Fruit fly (Drosophila melanogaster) whole organism, embryonic: Measurements from ENCODE around the gene Herc4.

ENCODE experiments used
- ATbp ChIP-seq: fragments of 200-800 bp; sonication (Bioruptor generic); optimal IDR thresholded peaks from 2 replicates; lab custom pipeline; 2017; ENCODE audit warnings: missing biosample characterization, mild to moderate bottlenecking, missing genetic modification characterization, missing genetic modification reagents
- CG10147 ChIP-seq: fragments of 200-800 bp; sonication (Bioruptor generic); optimal IDR thresholded peaks from 2 replicates; lab custom pipeline; 2019; ENCODE audit warnings: missing biosample characterization, mild to moderate bottlenecking, missing genetic modification characterization, moderate library complexity
- CG10543 ChIP-seq: fragments of 200-800 bp; sonication (Bioruptor generic); optimal IDR thresholded peaks from 3 replicates; lab custom pipeline; 2017; ENCODE audit warnings: missing biosample characterization, mild to moderate bottlenecking, missing genetic modification characterization, moderate library complexity
- CG11085 ChIP-seq: fragments of 200-800 bp; sonication (Bioruptor generic); IDR thresholded peaks from 2 replicates; pipeline ENCODE4 v1.3.6; 2022; ENCODE audit warnings: missing biosample characterization, missing genetic modification characterization
- CG11398 ChIP-seq: fragments of 200-800 bp; sonication (Bioruptor generic); optimal IDR thresholded peaks from 2 replicates; lab custom pipeline; 2016; ENCODE audit warnings: missing biosample characterization, missing genetic modification characterization
- CG11560 ChIP-seq: fragments of 200-800 bp; sonication (Bioruptor generic); IDR thresholded peaks from 3 replicates; pipeline ENCODE4 v1.3.6; 2022; ENCODE audit warnings: missing biosample characterization, missing genetic modification characterization
- CG12155 ChIP-seq: fragments of 200-800 bp; sonication (Bioruptor generic); optimal IDR thresholded peaks from 3 replicates; lab custom pipeline; 2016; ENCODE audit warnings: missing biosample characterization, missing genetic modification characterization
- CG12391 ChIP-seq: fragments of 200-800 bp; sonication (Bioruptor generic); optimal IDR thresholded peaks from 3 replicates; lab custom pipeline; 2018; ENCODE audit warnings: missing biosample characterization, mild to moderate bottlenecking, missing genetic modification characterization, moderate library complexity
- CG12769 ChIP-seq: fragments of 200-800 bp; sonication (Bioruptor generic); optimal IDR thresholded peaks from 2 replicates; lab custom pipeline; 2019; ENCODE audit warnings: missing biosample characterization, mild to moderate bottlenecking, missing genetic modification characterization, moderate library complexity
- CG14014 ChIP-seq: fragments of 200-800 bp; sonication (Bioruptor generic); IDR thresholded peaks from 2 replicates; pipeline ENCODE4 v1.3.6; 2022; ENCODE audit warnings: missing biosample characterization, missing genetic modification characterization
- CG14441 ChIP-seq: fragments of 200-800 bp; sonication (Bioruptor generic); IDR thresholded peaks from 2 replicates; pipeline ENCODE4 v1.3.6; 2022; ENCODE audit warnings: missing biosample characterization, missing genetic modification characterization
- CG14667 ChIP-seq: fragments of 200-800 bp; sonication (Bioruptor generic); IDR thresholded peaks from 2 replicates; pipeline ENCODE4 v1.3.6; 2022; ENCODE audit warnings: missing biosample characterization, missing genetic modification characterization
- CG15601 ChIP-seq: fragments of 200-800 bp; sonication (Bioruptor generic); optimal IDR thresholded peaks from 3 replicates; lab custom pipeline; 2019; ENCODE audit warnings: missing biosample characterization, mild to moderate bottlenecking, missing genetic modification characterization, moderate library complexity
- CG17328 ChIP-seq: fragments of 200-800 bp; sonication (Bioruptor generic); IDR thresholded peaks from 2 replicates; pipeline ENCODE4 v1.3.6; 2022; ENCODE audit warnings: missing biosample characterization, missing genetic modification characterization
- CG18262 ChIP-seq: fragments of 200-800 bp; optimal IDR thresholded peaks from 3 replicates; lab custom pipeline; 2019; ENCODE audit warnings: missing biosample characterization, mild to moderate bottlenecking, missing genetic modification characterization, moderate library complexity
- CG31224 ChIP-seq: fragments of 200-800 bp; sonication (Bioruptor generic); IDR thresholded peaks from 2 replicates; pipeline ENCODE4 v1.3.6; 2022; ENCODE audit warnings: missing biosample characterization, missing genetic modification characterization
- CG3163 ChIP-seq: fragments of 200-800 bp; sonication (Bioruptor generic); optimal IDR thresholded peaks from 3 replicates; lab custom pipeline; 2016; ENCODE audit warnings: missing biosample characterization, missing genetic modification characterization
- CG34224 ChIP-seq: fragments of 200-800 bp; sonication (Bioruptor generic); IDR thresholded peaks from 3 replicates; pipeline ENCODE4 v1.3.6; 2022; ENCODE audit warnings: missing biosample characterization, missing genetic modification characterization; ENCODE audit not compliant: partially characterized antibody
- CG3838 ChIP-seq: fragments of 200-800 bp; sonication (Bioruptor generic); optimal IDR thresholded peaks from 3 replicates; lab custom pipeline; 2016; ENCODE audit warnings: missing biosample characterization, missing genetic modification characterization
- CG3847 ChIP-seq: fragments of 200-800 bp; sonication (Bioruptor generic); IDR thresholded peaks from 2 replicates; pipeline ENCODE4 v1.3.6; 2022; ENCODE audit warnings: missing biosample characterization, missing genetic modification characterization
- CG4854 ChIP-seq: fragments of 200-800 bp; sonication (Bioruptor generic); optimal IDR thresholded peaks from 2 replicates; lab custom pipeline; 2016; ENCODE audit warnings: missing biosample characterization, missing genetic modification characterization, inconsistent platforms
- CG8089 ChIP-seq: fragments of 200-800 bp; sonication (Bioruptor generic); optimal IDR thresholded peaks from 3 replicates; lab custom pipeline; 2016; ENCODE audit warnings: missing biosample characterization, missing genetic modification characterization
- CG8290 ChIP-seq, 3 experiments: fragments of 200-800 bp; sonication (Bioruptor generic); optimal IDR thresholded peaks; 2 replicates each; lab custom pipeline; 2016 to 2019; ENCODE audit warnings: missing biosample characterization in 3 of 3, missing genetic modification characterization in 3 of 3, mild to moderate bottlenecking in 2 of 3, moderate library complexity in 1 of 3
- Chrac-16 ChIP-seq: fragments of 200-800 bp; sonication (Bioruptor generic); optimal IDR thresholded peaks from 3 replicates; lab custom pipeline; 2016; ENCODE audit warnings: missing biosample characterization, missing genetic modification characterization
- CoRest ChIP-seq: fragments of 200-800 bp; sonication (Bioruptor generic); optimal IDR thresholded peaks from 3 replicates; lab custom pipeline; 2018; ENCODE audit warnings: missing biosample characterization, mild to moderate bottlenecking, missing genetic modification characterization, moderate library complexity
- Dip2 ChIP-seq: fragments of 200-800 bp; sonication (Bioruptor generic); IDR thresholded peaks from 2 replicates; pipeline ENCODE4 v1.3.6; 2022; ENCODE audit warnings: missing biosample characterization, missing genetic modification characterization
- Dref ChIP-seq: fragments of 200-800 bp; sonication (Bioruptor generic); IDR thresholded peaks from 2 replicates; pipeline ENCODE4 v1.3.6; 2022; ENCODE audit warnings: missing biosample characterization, missing genetic modification characterization
- HLH3B ChIP-seq: fragments of 200-800 bp; sonication (Bioruptor generic); IDR thresholded peaks from 2 replicates; pipeline ENCODE4 v1.3.6; 2022; ENCODE audit warnings: missing biosample characterization, missing genetic modification characterization
- Hey ChIP-seq: fragments of 200-800 bp; sonication (Bioruptor generic); optimal IDR thresholded peaks from 3 replicates; lab custom pipeline; 2018; ENCODE audit warnings: missing biosample characterization, mild to moderate bottlenecking, missing genetic modification characterization
- HmgZ ChIP-seq: fragments of 200-800 bp; sonication (Bioruptor generic); optimal IDR thresholded peaks from 2 replicates; lab custom pipeline; 2018; ENCODE audit warnings: missing biosample characterization, mild to moderate bottlenecking, missing genetic modification characterization
- Nf-YC ChIP-seq: fragments of 200-800 bp; optimal IDR thresholded peaks from 3 replicates; lab custom pipeline; 2019; ENCODE audit warnings: missing biosample characterization, mild to moderate bottlenecking, missing genetic modification characterization, moderate library complexity
- Oaz ChIP-seq: fragments of 200-800 bp; sonication (Bioruptor generic); IDR thresholded peaks from 2 replicates; pipeline ENCODE4 v1.3.6; 2022; ENCODE audit warnings: missing biosample characterization, missing genetic modification characterization
- Rx ChIP-seq: fragments of 200-800 bp; sonication (Bioruptor generic); IDR thresholded peaks from 2 replicates; pipeline ENCODE4 v1.3.6; 2022; ENCODE audit warnings: missing biosample characterization, missing genetic modification characterization
- Xbp1 ChIP-seq: fragments of 200-800 bp; sonication (Bioruptor generic); optimal IDR thresholded peaks from 3 replicates; lab custom pipeline; 2016; ENCODE audit warnings: missing biosample characterization, mild to moderate bottlenecking, missing genetic modification characterization
- ase ChIP-seq: fragments of 200-800 bp; sonication (Bioruptor generic); IDR thresholded peaks from 3 replicates; pipeline ENCODE4 v1.3.6; 2022; ENCODE audit warnings: missing biosample characterization, missing genetic modification characterization
- bigmax ChIP-seq: fragments of 200-800 bp; sonication (Bioruptor generic); optimal IDR thresholded peaks from 2 replicates; lab custom pipeline; 2018; ENCODE audit warnings: missing biosample characterization, mild to moderate bottlenecking, missing genetic modification characterization
- dimm ChIP-seq: fragments of 200-800 bp; sonication (Bioruptor generic); IDR thresholded peaks from 2 replicates; pipeline ENCODE4 v1.3.6; 2022; ENCODE audit warnings: missing biosample characterization, missing genetic modification characterization
- dmrt11E ChIP-seq: fragments of 200-800 bp; sonication (Bioruptor generic); optimal IDR thresholded peaks from 3 replicates; lab custom pipeline; 2018; ENCODE audit warnings: missing biosample characterization, mild to moderate bottlenecking, missing genetic modification characterization, moderate library complexity
- en ChIP-seq: fragments of 200-800 bp; sonication (Bioruptor generic); optimal IDR thresholded peaks from 2 replicates; lab custom pipeline; 2016; ENCODE audit warnings: missing biosample characterization, missing genetic modification characterization
- exex ChIP-seq: fragments of 200-800 bp; sonication (Bioruptor generic); optimal IDR thresholded peaks from 4 replicates; lab custom pipeline; 2018; ENCODE audit warnings: missing biosample characterization, mild to moderate bottlenecking, missing genetic modification characterization, moderate library complexity
- fu2 ChIP-seq: fragments of 200-800 bp; sonication (Bioruptor generic); optimal IDR thresholded peaks from 2 replicates; lab custom pipeline; 2016; ENCODE audit warnings: missing biosample characterization, missing genetic modification characterization
- gfzf ChIP-seq: fragments of 200-800 bp; sonication (Bioruptor generic); optimal IDR thresholded peaks from 2 replicates; lab custom pipeline; 2016; ENCODE audit warnings: missing biosample characterization, mild to moderate bottlenecking, missing genetic modification characterization, moderate library complexity
- jigr1 ChIP-seq: fragments of 200-800 bp; sonication (Bioruptor generic); IDR thresholded peaks from 3 replicates; pipeline ENCODE4 v1.3.6; 2022; ENCODE audit warnings: missing biosample characterization, missing genetic modification characterization
- nom ChIP-seq: fragments of 200-800 bp; sonication (Bioruptor generic); optimal IDR thresholded peaks from 2 replicates; lab custom pipeline; 2017; ENCODE audit warnings: missing biosample characterization, missing genetic modification characterization, mild to moderate bottlenecking, moderate library complexity, missing genetic modification reagents
- pnt ChIP-seq: fragments of 200-800 bp; sonication (Bioruptor generic); optimal IDR thresholded peaks from 3 replicates; lab custom pipeline; 2016; ENCODE audit warnings: missing biosample characterization, missing genetic modification characterization
- pzg ChIP-seq: fragments of 200-800 bp; sonication (Bioruptor generic); optimal IDR thresholded peaks from 3 replicates; lab custom pipeline; 2018; ENCODE audit warnings: missing biosample characterization, mild to moderate bottlenecking, missing genetic modification characterization, moderate library complexity
- rib ChIP-seq: fragments of 200-800 bp; sonication (Bioruptor generic); IDR thresholded peaks from 2 replicates; pipeline ENCODE4 v1.3.6; 2022; ENCODE audit warnings: missing biosample characterization, missing genetic modification characterization
- ssp ChIP-seq: fragments of 200-800 bp; sonication (Bioruptor generic); IDR thresholded peaks from 2 replicates; pipeline ENCODE4 v1.3.6; 2022; ENCODE audit warnings: missing biosample characterization, missing genetic modification characterization
- stc ChIP-seq: fragments of 200-800 bp; sonication (Bioruptor generic); IDR thresholded peaks from 2 replicates; pipeline ENCODE4 v1.3.6; 2022; ENCODE audit warnings: missing biosample characterization, missing genetic modification characterization
- tup ChIP-seq: fragments of 200-800 bp; sonication (Bioruptor generic); optimal IDR thresholded peaks from 2 replicates; lab custom pipeline; 2016; ENCODE audit warnings: missing biosample characterization, mild to moderate bottlenecking, missing genetic modification characterization, moderate library complexity
- wdn ChIP-seq: fragments of 200-800 bp; sonication (Bioruptor generic); IDR thresholded peaks from 2 replicates; pipeline ENCODE4 v1.3.6; 2022; ENCODE audit warnings: missing biosample characterization, missing genetic modification characterization

Herc4 gene

DNA sequence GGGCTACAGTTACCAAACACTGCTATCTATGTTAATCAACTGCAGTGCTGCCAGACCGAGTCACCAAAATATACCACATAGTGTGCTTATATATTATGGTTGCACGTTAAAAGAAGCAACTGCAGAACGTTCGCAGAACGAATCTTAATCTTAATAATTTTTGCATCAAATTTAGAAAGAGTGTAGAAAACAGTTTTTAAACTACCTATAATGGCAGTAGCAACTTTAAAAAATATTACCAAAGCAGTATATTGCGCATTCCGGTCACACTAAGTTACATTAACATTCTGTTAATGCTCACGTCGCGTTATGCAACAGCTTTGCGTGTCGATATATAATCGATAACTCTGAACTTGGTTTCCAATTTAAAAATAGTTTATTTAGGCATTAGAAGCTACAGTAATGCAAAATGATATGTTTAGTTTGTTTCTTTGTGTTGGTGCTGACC, 28.7 kb downstream of the Herc4 start, which contains the start of gene indra (continued):
- TF ChIP-seq jigr1 (GFP tag; lab: Robert Waterston, UW) (no peak), CG34224 (GFP tag; lab: Robert Waterston, UW) (peak; percentile 37; the same call in 1 of the 3 replicates), CG31224 (GFP tag; lab: Robert Waterston, UW) (no peak), Nf-YC (tag; lab: Kevin White, UChicago) (no peak), Xbp1 (GFP tag; lab: Kevin White, UChicago) (peak; percentile 68), HmgZ (tag; lab: Kevin White, UChicago) (peak; percentile 69), CG17328 (GFP tag; lab: Robert Waterston, UW) (peak; percentile 55), CG4854 (GFP tag; lab: Kevin White, UChicago) (peak; percentile 47), Oaz (GFP tag; lab: Robert Waterston, UW) (no peak), HLH3B (GFP tag; lab: Robert Waterston, UW) (no peak), Dref (GFP tag; lab: Robert Waterston, UW) (peak; percentile 72), CG11398 (peak; percentile 12), CG14014 (GFP tag; lab: Robert Waterston, UW) (peak; percentile 57; the same call in 1 of the 2 replicates), bigmax (GFP tag; lab: Kevin White, UChicago) (no peak), ssp (GFP tag; lab: Robert Waterston, UW) (no peak), Hey (tag; lab: Kevin White, UChicago) (no peak), stc (GFP tag; lab: Robert Waterston, UW) (no peak), CG12769 (no peak), CG12155 (GFP tag; lab: Kevin White, UChicago) (peak; percentile 57), CG12391 (tag; lab: Kevin White, UChicago) (peak; percentile 67), wdn (GFP tag; lab: Robert Waterston, UW) (no peak), CG18262 (tag; lab: Kevin White, UChicago) (peak; percentile 45), tup (GFP tag; lab: Kevin White, UChicago) (no peak), CG8089 (GFP tag; lab: Kevin White, UChicago) (peak; percentile 45), dimm (GFP tag; lab: Robert Waterston, UW) (no peak), CG11085 (GFP tag; lab: Robert Waterston, UW) (no peak), ase (GFP tag; lab: Robert Waterston, UW) (no peak), pnt (GFP tag; lab: Kevin White, UChicago) (peak; percentile 42), Dip2 (no peak), fu2 (peak; percentile 71), en (GFP tag; lab: Kevin White, UChicago) (no peak), CG14667 (GFP tag; lab: Robert Waterston, UW) (no peak), CG14441 (GFP tag; lab: Robert Waterston, UW) (no peak), CG11560 (tag; lab: Robert Waterston, UW) (peak; percentile 56; the same call in 2 of the 3 replicates), CG3847 (GFP tag; lab: Robert Waterston, UW) (peak; percentile 48), Chrac-16 (GFP tag; lab: Kevin White, UChicago) (peak; percentile 60), nom (GFP tag; lab: Kevin White, UChicago) (no peak), ATbp (GFP tag; lab: Kevin White, UChicago) (no peak), dmrt11E (tag; lab: Kevin White, UChicago) (peak; percentile 38), CG8290 (GFP tag; optimal IDR thresholded peaks at IDR 0.05; lab: Kevin White, UChicago) (peak; percentile 5), CG8290 (tag; optimal IDR thresholded peaks at IDR 0.05; lab: Kevin White, UChicago) (no peak), CG3163 (GFP tag; lab: Kevin White, UChicago) (peak; percentile 17), Rx (GFP tag; lab: Robert Waterston, UW) (0 out of 2 replicates have a peak, but pooled peaks have one; percentile 24), CoRest (tag; lab: Kevin White, UChicago) (peak; percentile 77), rib (GFP tag; lab: Robert Waterston, UW) (no peak), exex (tag; lab: Kevin White, UChicago) (no peak), CG15601 (tag; lab: Kevin White, UChicago) (peak; percentile 37), pzg (GFP tag; lab: Kevin White, UChicago) (peak; percentile 75), CG10147 (GFP tag; lab: Kevin White, UChicago) (no peak), CG10543 (GFP tag; lab: Kevin White, UChicago) (peak; percentile 44), gfzf (peak; percentile 79), CG3838 (no peak)
